Worm (Caenorhabditis elegans): ENCODE measurements around the gene pgl-2.

pgl-2 gene

DNA sequence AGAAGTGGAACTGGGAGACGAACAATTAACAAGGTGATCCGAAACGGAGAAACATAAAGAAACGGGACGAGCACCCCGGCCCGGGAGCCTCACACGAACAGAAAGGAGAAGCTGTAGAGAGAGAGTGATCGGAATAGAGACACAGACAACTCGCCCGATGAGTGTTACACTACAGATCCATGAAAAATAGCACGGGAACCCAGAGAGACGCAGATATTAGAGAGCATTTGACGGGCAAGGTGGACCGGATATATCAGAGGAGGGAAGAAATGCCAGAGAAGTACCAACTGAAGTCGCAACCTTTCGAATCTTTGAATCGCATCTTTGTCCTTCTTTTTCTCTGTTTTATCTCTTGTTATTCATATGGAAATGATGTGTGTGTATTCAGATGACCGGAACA lies 9.2 kb upstream of the pgl-2 start, which contains the start of gene anmt-1:
Gene anmt-1, plus strand, starts transcription at position 388 of the 400 bp plus-strand sequence.
- TF ChIP-seq med-1 (GFP tag; optimal IDR thresholded peaks at IDR 0.05; ENCODE audit: insufficient read depth) (no peak), flt-1 (GFP tag; IDR thresholded peaks at IDR 0.05) (no peak), ref-1 (GFP tag; conservative IDR thresholded peaks at IDR 0.05) (no peak), tab-1 (GFP tag; IDR thresholded peaks at IDR 0.05) (no peak), cog-1 (tag; optimal IDR thresholded peaks at IDR 0.05) (no peak), ztf-29 (GFP tag; IDR thresholded peaks at IDR 0.05) (no peak), T22C8.4 (GFP tag; IDR thresholded peaks at IDR 0.05) (no peak), ztf-23 (GFP tag; IDR thresholded peaks at IDR 0.05) (no peak), klf-2 (GFP tag; conservative IDR thresholded peaks at IDR 0.05) (no peak)

ce11 chrIII:8683679-8684263 lies 8.5 kb upstream of the pgl-2 start, which contains the start of gene fli-1:
Gene fli-1 (minus strand): TSS chrIII:8683736.
- TF ChIP-seq T22C8.4 (GFP tag; IDR thresholded peaks at IDR 0.05) (no peak), ref-1 (GFP tag; conservative IDR thresholded peaks at IDR 0.05) (no peak), flt-1 (GFP tag; IDR thresholded peaks at IDR 0.05) (no peak), tab-1 (GFP tag; IDR thresholded peaks at IDR 0.05) (no peak), ztf-23 (GFP tag; IDR thresholded peaks at IDR 0.05) (no peak), med-1 (GFP tag; optimal IDR thresholded peaks at IDR 0.05; ENCODE audit: insufficient read depth) (no peak), ztf-29 (GFP tag; IDR thresholded peaks at IDR 0.05) (no peak), cog-1 (tag; optimal IDR thresholded peaks at IDR 0.05) (no peak)

ce11 chrIII:8678371-8678770 lies 3.1 kb upstream of the pgl-2 start:
- TF ChIP-seq ref-1 (GFP tag; conservative IDR thresholded peaks at IDR 0.05) (peak; percentile 95), cog-1 (tag; optimal IDR thresholded peaks at IDR 0.05) (peak; percentile 92), klf-2 (GFP tag; conservative IDR thresholded peaks at IDR 0.05) (peak; percentile 98), med-1 (GFP tag; optimal IDR thresholded peaks at IDR 0.05; ENCODE audit: insufficient read depth) (peak; percentile 84), flt-1 (GFP tag; IDR thresholded peaks at IDR 0.05) (peak; percentile 99), ztf-23 (GFP tag; IDR thresholded peaks at IDR 0.05) (peak; percentile 97), ztf-29 (GFP tag; IDR thresholded peaks at IDR 0.05) (peak; percentile 99), T22C8.4 (GFP tag; IDR thresholded peaks at IDR 0.05) (peak; percentile 96), tab-1 (GFP tag; IDR thresholded peaks at IDR 0.05) (peak; percentile 99)

DNA sequence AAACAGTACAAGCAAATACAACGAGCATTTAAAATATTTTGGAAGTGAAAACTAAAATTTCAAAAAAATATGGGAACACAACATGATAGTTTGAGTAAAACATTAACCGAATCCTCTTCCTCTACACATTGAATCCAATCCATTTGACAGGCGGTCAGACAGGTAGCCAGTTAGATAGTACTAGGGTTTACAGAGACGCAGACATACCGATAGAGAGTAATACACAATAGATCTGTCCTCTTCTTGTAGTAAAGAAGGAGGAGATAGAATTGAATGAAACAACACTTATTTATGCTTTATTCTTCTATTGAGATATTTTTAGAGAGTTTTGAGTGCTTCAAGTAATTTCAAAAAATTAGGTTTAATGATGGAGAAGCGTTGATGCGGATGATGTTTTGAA lies 6.5 kb downstream of the pgl-2 start:
- TF ChIP-seq ref-1 (GFP tag; conservative IDR thresholded peaks at IDR 0.05): no peak

DNA sequence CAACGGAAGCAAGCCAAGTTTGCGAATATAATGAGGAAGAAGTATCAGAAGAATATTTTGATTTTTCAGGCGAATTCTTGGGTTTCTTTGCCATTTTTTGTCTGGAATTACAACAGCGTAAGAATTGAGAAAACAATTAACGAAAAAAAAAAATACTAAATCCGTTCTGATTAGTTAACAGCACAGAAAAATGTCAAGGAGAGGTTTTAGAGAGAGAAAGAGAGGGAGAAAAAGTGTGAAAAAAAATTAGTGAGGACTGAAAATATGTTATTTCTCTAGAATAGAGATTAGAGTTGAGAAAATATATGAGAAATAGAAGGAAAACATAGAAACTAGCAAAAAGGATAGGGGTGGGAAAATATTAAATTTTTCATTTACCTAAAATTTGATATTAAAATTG lies 7.9 kb downstream of the pgl-2 start, which contains the start of gene dpy-19:
Gene dpy-19, minus strand, starts transcription at position 101 of the 400 bp plus-strand sequence.
- no peak for TF ChIP-seq ztf-23 (GFP tag; IDR thresholded peaks at IDR 0.05)
- TF ChIP-seq med-1 (GFP tag; optimal IDR thresholded peaks at IDR 0.05; ENCODE audit: insufficient read depth): no peak

DNA sequence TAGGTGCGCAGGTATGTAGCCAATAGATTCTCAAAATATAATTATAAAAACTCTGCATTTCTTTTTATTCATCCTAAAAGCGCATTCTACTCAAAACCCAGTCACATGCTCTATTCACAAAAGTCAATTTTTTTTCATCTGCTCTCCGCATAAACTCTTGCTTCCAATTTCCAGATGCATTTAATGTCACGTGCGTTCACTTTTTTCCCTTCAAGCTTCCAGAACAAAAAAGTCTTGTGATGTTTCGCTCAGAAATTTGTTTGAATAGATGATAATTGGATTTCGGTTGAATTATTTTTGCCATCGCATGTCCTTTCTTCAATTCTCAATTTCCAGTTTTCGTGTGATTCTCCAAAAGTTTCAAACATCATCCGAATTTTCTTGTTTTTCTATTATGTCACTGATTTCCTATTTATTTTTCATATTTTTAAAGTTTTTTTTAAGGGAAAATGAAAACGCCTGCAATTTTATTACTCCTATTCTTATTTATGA lies 10.3 kb downstream of the pgl-2 start, which contains the start of gene F22B7.1:
Gene F22B7.1, plus strand, starts transcription at position 442 of the 492 bp plus-strand sequence.
- TF ChIP-seq ref-1 (GFP tag; conservative IDR thresholded peaks at IDR 0.05): no peak
- no peak for TF ChIP-seq flt-1 (GFP tag; IDR thresholded peaks at IDR 0.05)
- no peak for TF ChIP-seq klf-2 (GFP tag; conservative IDR thresholded peaks at IDR 0.05)
- TF ChIP-seq T22C8.4 (GFP tag; IDR thresholded peaks at IDR 0.05): no peak
- no peak for TF ChIP-seq cog-1 (tag; optimal IDR thresholded peaks at IDR 0.05)
- no peak for TF ChIP-seq tab-1 (GFP tag; IDR thresholded peaks at IDR 0.05)
- TF ChIP-seq ztf-23 (GFP tag; IDR thresholded peaks at IDR 0.05): no peak
- TF ChIP-seq ztf-29 (GFP tag; IDR thresholded peaks at IDR 0.05): no peak
- no peak for TF ChIP-seq med-1 (GFP tag; optimal IDR thresholded peaks at IDR 0.05; ENCODE audit: insufficient read depth)

DNA sequence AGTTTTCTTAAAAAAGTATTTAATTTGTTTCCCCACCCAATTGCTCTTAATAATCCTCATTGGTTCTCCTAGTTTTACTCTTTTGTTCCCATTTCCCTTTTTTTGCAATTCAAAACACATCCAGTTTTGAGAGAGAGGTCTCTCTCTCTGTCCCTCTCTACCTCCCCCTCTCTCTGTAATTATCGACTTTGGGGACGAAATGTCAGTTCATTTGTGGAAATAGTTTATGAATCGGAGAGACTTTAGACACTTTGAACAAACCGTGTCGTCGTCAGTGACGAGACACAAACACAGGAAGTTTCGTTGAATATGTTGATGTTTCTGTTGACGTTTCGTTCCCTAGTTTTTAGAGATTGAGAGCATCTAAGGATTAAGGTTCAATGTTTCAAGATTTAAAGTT lies 12.1 kb downstream of the pgl-2 start:
- TF ChIP-seq ztf-29 (GFP tag; IDR thresholded peaks at IDR 0.05) (no peak), tab-1 (GFP tag; IDR thresholded peaks at IDR 0.05) (no peak), flt-1 (GFP tag; IDR thresholded peaks at IDR 0.05) (no peak), ztf-23 (GFP tag; IDR thresholded peaks at IDR 0.05) (no peak), klf-2 (GFP tag; conservative IDR thresholded peaks at IDR 0.05) (no peak), med-1 (GFP tag; optimal IDR thresholded peaks at IDR 0.05; ENCODE audit: insufficient read depth) (no peak), ref-1 (GFP tag; conservative IDR thresholded peaks at IDR 0.05) (no peak), cog-1 (tag; optimal IDR thresholded peaks at IDR 0.05) (no peak), T22C8.4 (GFP tag; IDR thresholded peaks at IDR 0.05) (no peak)

DNA sequence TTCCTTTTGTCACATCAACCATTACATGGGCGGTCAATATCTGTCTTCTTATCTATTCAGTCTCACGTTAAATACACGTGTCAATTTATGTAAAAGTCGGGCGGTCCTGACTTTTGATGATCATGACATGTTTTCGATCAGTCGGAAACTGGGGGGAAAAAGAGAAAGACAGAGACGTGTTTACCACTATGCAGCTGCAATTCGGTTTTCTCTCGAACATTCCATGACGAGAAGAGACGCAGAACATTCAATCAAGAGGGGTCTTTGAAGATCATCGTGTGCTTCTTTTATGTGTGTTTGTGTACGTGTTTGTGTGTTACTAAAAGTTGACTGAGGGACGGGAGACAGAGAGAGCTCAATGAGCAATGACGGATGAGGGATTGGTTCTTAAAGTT lies 16.9 kb downstream of the pgl-2 start:
- TF ChIP-seq ref-1 (GFP tag; conservative IDR thresholded peaks at IDR 0.05) (no peak), T22C8.4 (GFP tag; IDR thresholded peaks at IDR 0.05) (no peak), cog-1 (tag; optimal IDR thresholded peaks at IDR 0.05) (no peak), klf-2 (GFP tag; conservative IDR thresholded peaks at IDR 0.05) (no peak), med-1 (GFP tag; optimal IDR thresholded peaks at IDR 0.05; ENCODE audit: insufficient read depth) (no peak), ztf-29 (GFP tag; IDR thresholded peaks at IDR 0.05) (no peak), ztf-23 (GFP tag; IDR thresholded peaks at IDR 0.05) (no peak), flt-1 (GFP tag; IDR thresholded peaks at IDR 0.05) (no peak), tab-1 (GFP tag; IDR thresholded peaks at IDR 0.05) (no peak)

- TF ChIP-seq klf-2 (GFP tag; conservative IDR thresholded peaks at IDR 0.05): no peak
Measured at ce11 chrIII:8657676-8658366, 17.4 kb downstream of the pgl-2 start.

- no peak for TF ChIP-seq med-1 (GFP tag; optimal IDR thresholded peaks at IDR 0.05; ENCODE audit: insufficient read depth)
- no peak for TF ChIP-seq ref-1 (GFP tag; conservative IDR thresholded peaks at IDR 0.05)
- TF ChIP-seq cog-1 (tag; optimal IDR thresholded peaks at IDR 0.05): no peak
- no peak for TF ChIP-seq ztf-23 (GFP tag; IDR thresholded peaks at IDR 0.05)
- TF ChIP-seq T22C8.4 (GFP tag; IDR thresholded peaks at IDR 0.05): no peak
- no peak for TF ChIP-seq flt-1 (GFP tag; IDR thresholded peaks at IDR 0.05)
- TF ChIP-seq tab-1 (GFP tag; IDR thresholded peaks at IDR 0.05): no peak
- TF ChIP-seq klf-2 (GFP tag; conservative IDR thresholded peaks at IDR 0.05): no peak
- TF ChIP-seq ztf-29 (GFP tag; IDR thresholded peaks at IDR 0.05): no peak
Measured at ce11 chrIII:8656957-8657356, 18.3 kb downstream of the pgl-2 start.
